Worm (Caenorhabditis elegans): ENCODE results near the gene bpl-1.

DNA sequence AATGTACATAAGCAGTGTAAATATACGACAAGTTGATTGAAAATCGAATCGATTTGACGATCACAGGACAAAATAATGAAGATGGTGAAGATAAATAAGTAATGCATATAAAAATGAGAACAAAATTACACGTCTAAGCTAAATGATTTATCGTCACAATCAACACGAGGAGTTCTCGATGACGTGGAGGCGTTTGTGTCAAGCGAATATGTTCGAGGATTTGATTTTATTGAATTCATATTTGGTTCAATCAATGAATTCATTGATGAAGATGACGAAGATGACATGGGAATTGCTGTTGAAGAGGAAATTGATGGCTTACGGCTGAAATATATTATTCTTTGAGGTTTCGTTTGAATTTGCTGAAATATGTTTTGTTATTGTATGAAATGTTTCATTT is 18.5 kb downstream of the bpl-1 start, which contains the start of gene nyn-3:
- TF ChIP-seq nhr-237 (tag; optimal IDR thresholded peaks at IDR 0.05) (no peak), fkh-10 (GFP tag; optimal IDR thresholded peaks at IDR 0.05) (no peak), aly-2 (tag; optimal IDR thresholded peaks at IDR 0.05) (no peak), mml-1 (tag; optimal IDR thresholded peaks at IDR 0.05) (no peak)

Data from whole organism, L3 larva.